Fruit fly (Drosophila melanogaster) whole organism, embryonic: Measurements from ENCODE around the gene CG43925.

Experiments
- BEAF-32 ChIP-seq: fragments of 200-800 bp; sonication (Bioruptor generic); optimal IDR thresholded peaks from 3 replicates; lab custom pipeline; 2017; ENCODE audit warnings: missing biosample characterization, missing genetic modification characterization, mild to moderate bottlenecking, moderate library complexity, missing genetic modification reagents
- CG12942 ChIP-seq: fragments of 200-800 bp; sonication (Bioruptor generic); optimal IDR thresholded peaks from 3 replicates; lab custom pipeline; 2016; ENCODE audit warnings: missing biosample characterization, missing genetic modification characterization
- CG15696 ChIP-seq: fragments of 200-800 bp; sonication (Bioruptor generic); optimal IDR thresholded peaks from 2 replicates; lab custom pipeline; 2019; ENCODE audit warnings: missing biosample characterization, mild to moderate bottlenecking, missing genetic modification characterization, moderate library complexity
- CG7839 ChIP-seq: fragments of 200-800 bp; sonication (Bioruptor generic); optimal IDR thresholded peaks from 3 replicates; lab custom pipeline; 2018; ENCODE audit warnings: missing biosample characterization, mild to moderate bottlenecking, missing genetic modification characterization, moderate library complexity

DNA sequence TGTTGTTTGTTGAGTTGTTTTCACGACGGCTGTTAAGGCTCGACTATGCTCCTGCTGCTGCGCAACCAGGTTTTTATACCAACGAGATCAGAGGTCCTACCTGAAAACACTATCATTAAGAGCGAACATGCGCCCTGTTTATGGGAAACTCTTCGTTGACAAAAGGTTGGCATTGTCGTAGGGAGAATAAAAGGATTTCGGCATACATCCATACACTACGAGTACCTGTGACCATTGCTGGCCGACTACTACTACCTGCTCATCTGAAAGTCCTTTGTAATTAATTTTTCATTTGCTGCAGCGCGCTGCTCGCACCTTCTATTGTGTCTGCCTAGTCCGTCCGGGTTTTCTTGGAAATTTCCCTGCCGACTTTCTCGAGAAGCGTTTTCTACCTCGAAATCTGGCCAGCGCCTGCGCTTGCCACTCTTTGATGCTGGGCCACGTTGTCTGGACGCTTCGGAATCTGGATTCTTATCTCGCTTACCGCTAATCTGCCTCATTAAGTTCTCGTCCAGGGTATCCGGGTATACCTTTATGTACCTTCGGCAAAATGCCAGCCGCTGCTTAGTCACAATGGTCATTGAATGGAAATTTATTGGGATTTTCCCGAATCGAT is 49.1 kb downstream of the CG43925 start, which contains the start of gene CG15480:
- TF ChIP-seq BEAF-32 (GFP tag; lab: Kevin White, UChicago): no peak
- TF ChIP-seq CG7839: no peak
- no peak for TF ChIP-seq CG15696 (tag; lab: Kevin White, UChicago)
- TF ChIP-seq CG12942 (GFP tag; lab: Kevin White, UChicago): no peak
